Worm (Caenorhabditis elegans) whole organism, L2 larva: ENCODE measurements around the gene phdh-1.
A peak's percentile ranks its signal among the peaks of the same experiment; 100 is the strongest.

Experiments used
- C34F6.9 ChIP-seq: fragments of 150-350 bp; optimal IDR thresholded peaks from 2 replicates; lab custom pipeline; 2014; ENCODE audit warnings: missing biosample characterization, missing genetic modification characterization
- F13H6.1 ChIP-seq: sonication (generic microtip); optimal IDR thresholded peaks from 2 replicates; lab custom pipeline; 2016; ENCODE audit warnings: missing genetic modification characterization, missing compliant biosample characterization
- R02D3.7 ChIP-seq: fragments of 150-350 bp; optimal IDR thresholded peaks from 2 replicates; lab custom pipeline; 2014; ENCODE audit warnings: missing biosample characterization, missing genetic modification characterization
- Y55F3AM.14 ChIP-seq: fragments of 200-800 bp; sonication (Bioruptor generic); optimal IDR thresholded peaks from 2 replicates; lab custom pipeline; 2018; ENCODE audit warnings: mild to moderate bottlenecking, missing genetic modification characterization, missing compliant biosample characterization
- ZK546.5 ChIP-seq: sonication (generic microtip); optimal IDR thresholded peaks from 2 replicates; lab custom pipeline; 2017; ENCODE audit warnings: missing biosample characterization, missing genetic modification characterization
- alr-1 ChIP-seq: fragments of 150-350 bp; optimal IDR thresholded peaks from 2 replicates; lab custom pipeline; 2014; ENCODE audit warnings: missing biosample characterization, missing genetic modification characterization
- aly-2 ChIP-seq: fragments of 150-350 bp; optimal IDR thresholded peaks from 2 replicates; lab custom pipeline; 2014; ENCODE audit warnings: missing biosample characterization, missing genetic modification characterization
- ama-1 ChIP-seq: fragments of 150-350 bp; optimal IDR thresholded peaks from 2 replicates; lab custom pipeline; 2018; ENCODE audit warnings: inconsistent platforms
- blmp-1 ChIP-seq: sonication (generic microtip); optimal IDR thresholded peaks from 2 replicates; lab custom pipeline; 2017; ENCODE audit warnings: missing genetic modification characterization, mild to moderate bottlenecking, missing compliant biosample characterization, antibody characterized with exemption, moderate library complexity; ENCODE audit not compliant: insufficient read depth
- ceh-16 ChIP-seq: fragments of 150-350 bp; optimal IDR thresholded peaks from 2 replicates; lab custom pipeline; 2014; ENCODE audit warnings: missing biosample characterization, missing genetic modification characterization
- ceh-82 ChIP-seq: fragments of 150-350 bp; optimal IDR thresholded peaks from 2 replicates; lab custom pipeline; 2014; ENCODE audit warnings: missing biosample characterization, missing genetic modification characterization
- crh-2 ChIP-seq: sonication (generic microtip); optimal IDR thresholded peaks from 2 replicates; lab custom pipeline; 2017; ENCODE audit warnings: missing biosample characterization, missing genetic modification characterization
- dmd-4 ChIP-seq: sonication (generic microtip); optimal IDR thresholded peaks from 2 replicates; lab custom pipeline; 2017; ENCODE audit warnings: missing biosample characterization, missing genetic modification characterization
- egl-27 ChIP-seq: sonication (generic microtip); optimal IDR thresholded peaks from 3 replicates; lab custom pipeline; 2017; ENCODE audit warnings: missing biosample characterization, missing genetic modification reagents, missing genetic modification characterization
- elt-1 ChIP-seq: fragments of 150-350 bp; optimal IDR thresholded peaks from 2 replicates; lab custom pipeline; 2014; ENCODE audit warnings: missing biosample characterization, missing genetic modification characterization
- elt-3 ChIP-seq: sonication (generic microtip); optimal IDR thresholded peaks from 2 replicates; lab custom pipeline; 2017; ENCODE audit warnings: missing biosample characterization, missing genetic modification characterization
- fos-1 ChIP-seq: fragments of 150-350 bp; optimal IDR thresholded peaks from 2 replicates; lab custom pipeline; 2014; ENCODE audit warnings: missing biosample characterization, missing genetic modification characterization
- gmeb-1 ChIP-seq: fragments of 150-350 bp; optimal IDR thresholded peaks from 2 replicates; lab custom pipeline; 2014; ENCODE audit warnings: missing biosample characterization, missing genetic modification characterization
- lin-11 ChIP-seq: fragments of 150-350 bp; sonication (generic microtip); optimal IDR thresholded peaks from 2 replicates; lab custom pipeline; 2014; ENCODE audit warnings: missing biosample characterization, missing genetic modification characterization, inconsistent platforms, mixed read lengths
- lin-13 ChIP-seq: fragments of 150-350 bp; optimal IDR thresholded peaks from 2 replicates; lab custom pipeline; 2014; ENCODE audit warnings: missing biosample characterization, missing genetic modification reagents, missing genetic modification characterization
- lin-39 ChIP-seq: fragments of 150-350 bp; optimal IDR thresholded peaks from 2 replicates; lab custom pipeline; 2014; ENCODE audit warnings: missing biosample characterization, missing genetic modification reagents, missing genetic modification characterization
- lsy-2 ChIP-seq, 2 experiments: fragments of 150-350 bp in 1 of 2; sonication (generic microtip) in 1 of 2; optimal IDR thresholded peaks; 2 replicates each; lab custom pipeline; 2014 to 2017; ENCODE audit warnings: missing biosample characterization in 2 of 2, missing genetic modification characterization in 2 of 2
- mab-5 ChIP-seq: fragments of 150-350 bp; optimal IDR thresholded peaks from 2 replicates; lab custom pipeline; 2014; ENCODE audit warnings: missing biosample characterization, missing genetic modification characterization
- mbf-1 ChIP-seq: sonication (generic microtip); optimal IDR thresholded peaks from 2 replicates; lab custom pipeline; 2017; ENCODE audit warnings: missing biosample characterization, missing genetic modification characterization
- mdl-1 ChIP-seq, 2 experiments: fragments of 150-350 bp in 1 of 2; sonication (generic microtip) in 1 of 2; optimal IDR thresholded peaks; 2 replicates each; lab custom pipeline; 2017; ENCODE audit warnings: missing biosample characterization in 2 of 2, missing genetic modification characterization in 2 of 2
- nhr-10 ChIP-seq: sonication (generic microtip); optimal IDR thresholded peaks from 2 replicates; lab custom pipeline; 2017; ENCODE audit warnings: missing biosample characterization, missing genetic modification characterization
- nhr-11 ChIP-seq: fragments of 150-350 bp; optimal IDR thresholded peaks from 2 replicates; lab custom pipeline; 2014; ENCODE audit warnings: missing biosample characterization, missing genetic modification characterization
- nhr-12 ChIP-seq: fragments of 150-350 bp; optimal IDR thresholded peaks from 2 replicates; lab custom pipeline; 2014; ENCODE audit warnings: missing biosample characterization, missing genetic modification characterization
- nhr-129 ChIP-seq: fragments of 150-350 bp; optimal IDR thresholded peaks from 2 replicates; lab custom pipeline; 2014; ENCODE audit warnings: missing biosample characterization, missing genetic modification characterization
- nhr-21 ChIP-seq: fragments of 150-350 bp; optimal IDR thresholded peaks from 2 replicates; lab custom pipeline; 2014; ENCODE audit warnings: missing biosample characterization, missing genetic modification characterization
- nhr-23 ChIP-seq: fragments of 150-350 bp; optimal IDR thresholded peaks from 2 replicates; lab custom pipeline; 2014; ENCODE audit warnings: missing biosample characterization, missing genetic modification reagents, missing genetic modification characterization
- nhr-237 ChIP-seq: fragments of 150-350 bp; optimal IDR thresholded peaks from 2 replicates; lab custom pipeline; 2014; ENCODE audit warnings: missing biosample characterization, missing genetic modification characterization
- nhr-25 ChIP-seq: fragments of 150-350 bp; sonication (generic microtip); optimal IDR thresholded peaks from 3 replicates; lab custom pipeline; 2014; ENCODE audit warnings: missing biosample characterization, missing genetic modification characterization
- nhr-6 ChIP-seq: fragments of 150-350 bp; optimal IDR thresholded peaks from 2 replicates; lab custom pipeline; 2014; ENCODE audit warnings: missing biosample characterization, missing genetic modification characterization
- nhr-77 ChIP-seq: fragments of 150-350 bp; optimal IDR thresholded peaks from 2 replicates; lab custom pipeline; 2014; ENCODE audit warnings: missing biosample characterization, missing genetic modification characterization
- peb-1 ChIP-seq: fragments of 150-350 bp; optimal IDR thresholded peaks from 2 replicates; lab custom pipeline; 2014; ENCODE audit warnings: missing biosample characterization, missing genetic modification characterization
- sem-4 ChIP-seq: fragments of 150-350 bp; optimal IDR thresholded peaks from 2 replicates; lab custom pipeline; 2014; ENCODE audit warnings: missing biosample characterization, missing genetic modification reagents, missing genetic modification characterization
- skn-1 ChIP-seq: sonication (generic microtip); optimal IDR thresholded peaks from 2 replicates; lab custom pipeline; 2017; ENCODE audit warnings: missing biosample characterization, missing genetic modification characterization
- sma-3 ChIP-seq: sonication (generic microtip); optimal IDR thresholded peaks from 2 replicates; lab custom pipeline; 2016; ENCODE audit warnings: missing genetic modification reagents, missing genetic modification characterization, missing compliant biosample characterization
- sma-9 ChIP-seq, 2 experiments: fragments of 150-350 bp in 1 of 2; sonication (generic microtip) in 1 of 2; optimal IDR thresholded peaks; 2 replicates each; lab custom pipeline; 2014 to 2016; ENCODE audit warnings: missing genetic modification characterization in 2 of 2, mild to moderate bottlenecking in 1 of 2, missing biosample characterization in 1 of 2, missing compliant biosample characterization in 1 of 2, missing genetic modification reagents in 1 of 2, moderate library complexity in 1 of 2
- snpc-4 ChIP-seq: fragments of 150-350 bp; optimal IDR thresholded peaks from 2 replicates; lab custom pipeline; 2014; ENCODE audit warnings: missing biosample characterization, missing genetic modification characterization
- unc-39 ChIP-seq: fragments of 150-350 bp; optimal IDR thresholded peaks from 2 replicates; lab custom pipeline; 2014; ENCODE audit warnings: missing biosample characterization, missing genetic modification characterization
- unc-55 ChIP-seq: fragments of 150-350 bp; sonication (generic microtip); optimal IDR thresholded peaks from 3 replicates; lab custom pipeline; 2014; ENCODE audit warnings: missing biosample characterization, missing genetic modification reagents, missing genetic modification characterization
- unc-62 ChIP-seq: fragments of 150-350 bp; optimal IDR thresholded peaks from 2 replicates; lab custom pipeline; 2014; ENCODE audit warnings: missing biosample characterization, missing genetic modification reagents, missing genetic modification characterization
- zag-1 ChIP-seq: fragments of 150-350 bp; optimal IDR thresholded peaks from 2 replicates; lab custom pipeline; 2014; ENCODE audit warnings: missing biosample characterization, missing genetic modification characterization
- ztf-1 ChIP-seq: fragments of 200-800 bp; sonication (Bioruptor generic); conservative IDR thresholded peaks from 2 replicates; pipeline ENCODE4 v1.3.6; 2022; ENCODE audit warnings: missing genetic modification characterization, missing compliant biosample characterization
- ztf-11 ChIP-seq: sonication (generic microtip); optimal IDR thresholded peaks from 2 replicates; lab custom pipeline; 2017; ENCODE audit warnings: missing biosample characterization, missing genetic modification characterization
- ztf-4 ChIP-seq: fragments of 150-350 bp; optimal IDR thresholded peaks from 2 replicates; lab custom pipeline; 2014; ENCODE audit warnings: missing biosample characterization, missing genetic modification characterization

The phdh-1 gene

ce11 chrII:13640210-13640609 lies 1.9 kb upstream of the phdh-1 start (continued):
- TF ChIP-seq aly-2 (tag; lab: Kevin White, UChicago) (no peak), nhr-129 (tag; lab: Kevin White, UChicago) (no peak), fos-1 (tag; lab: Kevin White, UChicago) (peak; percentile 45), elt-3 (no peak), elt-1 (tag; lab: Kevin White, UChicago) (no peak), skn-1 (tag; lab: Kevin White, UChicago) (no peak), ama-1 (lab: Kevin White, UChicago) (no peak), snpc-4 (tag; lab: Kevin White, UChicago) (no peak), blmp-1 (peak; percentile 1), R02D3.7 (tag; lab: Kevin White, UChicago) (no peak), F13H6.1 (tag; lab: Kevin White, UChicago) (peak; percentile 39), ztf-11 (tag; lab: Kevin White, UChicago) (no peak), gmeb-1 (tag; lab: Kevin White, UChicago) (no peak)

- peak; percentile 53 for TF ChIP-seq elt-1 (tag; lab: Kevin White, UChicago)
- TF ChIP-seq lsy-2 (tag; optimal IDR thresholded peaks at IDR 0.05; lab: Kevin White, UChicago): peak in 1 of 2 experiments; percentile 39
- no peak for TF ChIP-seq unc-62 (GFP tag; lab: Kevin White, UChicago)
- TF ChIP-seq mab-5 (tag; lab: Kevin White, UChicago): no peak
- no peak for TF ChIP-seq nhr-11 (tag; lab: Kevin White, UChicago)
- TF ChIP-seq R02D3.7 (tag; lab: Kevin White, UChicago): no peak
- TF ChIP-seq blmp-1: peak; percentile 53
- no peak for TF ChIP-seq nhr-23 (tag; lab: Kevin White, UChicago)
- peak; percentile 9 for TF ChIP-seq nhr-129 (tag; lab: Kevin White, UChicago)
- no peak for TF ChIP-seq C34F6.9 (tag; lab: Kevin White, UChicago)
- TF ChIP-seq nhr-25 (tag; lab: Kevin White, UChicago): peak; percentile 86
- TF ChIP-seq skn-1 (tag; lab: Kevin White, UChicago): no peak
- TF ChIP-seq zag-1 (tag; lab: Kevin White, UChicago): no peak
- no peak for TF ChIP-seq alr-1
- no peak for TF ChIP-seq elt-3
- TF ChIP-seq sma-3: peak; percentile 45
- TF ChIP-seq ztf-4 (tag; lab: Kevin White, UChicago): no peak
- TF ChIP-seq nhr-12 (tag; lab: Kevin White, UChicago): no peak
- TF ChIP-seq aly-2 (tag; lab: Kevin White, UChicago): no peak
- TF ChIP-seq lin-11: no peak
- TF ChIP-seq ceh-16 (tag; lab: Kevin White, UChicago): peak; percentile 71
- no peak for TF ChIP-seq nhr-77
- no peak for TF ChIP-seq snpc-4 (tag; lab: Kevin White, UChicago)
- TF ChIP-seq nhr-6 (tag; lab: Kevin White, UChicago): no peak
- TF ChIP-seq nhr-237 (tag; lab: Kevin White, UChicago): no peak
- TF ChIP-seq Y55F3AM.14 (GFP tag; lab: Kevin White, UChicago): no peak
- TF ChIP-seq lin-39 (tag; lab: Kevin White, UChicago): no peak
- no peak for TF ChIP-seq lin-13 (GFP tag; lab: Kevin White, UChicago)
- peak; percentile 63 for TF ChIP-seq crh-2 (tag; lab: Kevin White, UChicago)
- TF ChIP-seq gmeb-1 (tag; lab: Kevin White, UChicago): no peak
- TF ChIP-seq unc-39 (tag; lab: Kevin White, UChicago): no peak
- peak; percentile 51 for TF ChIP-seq F13H6.1 (tag; lab: Kevin White, UChicago)
- TF ChIP-seq ztf-1 (GFP tag; lab: Robert Waterston, UW): no peak
- TF ChIP-seq dmd-4 (tag; lab: Kevin White, UChicago): no peak
- TF ChIP-seq ZK546.5 (tag; lab: Kevin White, UChicago): no peak
- no peak for TF ChIP-seq egl-27 (tag; lab: Kevin White, UChicago)
- no peak for TF ChIP-seq ama-1 (lab: Kevin White, UChicago)
- TF ChIP-seq mbf-1: no peak
- peak; percentile 74 for TF ChIP-seq nhr-21 (tag; lab: Kevin White, UChicago)
- TF ChIP-seq unc-55: no peak
- TF ChIP-seq nhr-10: no peak
- TF ChIP-seq mdl-1 (tag; optimal IDR thresholded peaks at IDR 0.05; lab: Kevin White, UChicago): no peak
- TF ChIP-seq ztf-11 (tag; lab: Kevin White, UChicago): no peak
- TF ChIP-seq sem-4 (tag; lab: Kevin White, UChicago): no peak
- no peak for TF ChIP-seq ceh-82 (tag; lab: Kevin White, UChicago)
- TF ChIP-seq peb-1 (tag; lab: Kevin White, UChicago): no peak
- TF ChIP-seq fos-1 (tag; lab: Kevin White, UChicago): peak; percentile 67
- peak; percentile 77 for TF ChIP-seq sma-9 (GFP tag; optimal IDR thresholded peaks at IDR 0.05; lab: Kevin White, UChicago)
- TF ChIP-seq sma-9 (tag; optimal IDR thresholded peaks at IDR 0.05; lab: Kevin White, UChicago): no peak
Observed at ce11 chrII:13638576-13638975, 296 bp upstream of the phdh-1 start.
